Fruit fly (Drosophila melanogaster) whole organism, embryonic: ENCODE results near the gene pbl.

Experiments used
- Aef1 ChIP-seq: fragments of 200-800 bp; sonication (Bioruptor generic); IDR thresholded peaks from 3 replicates; pipeline ENCODE4 v1.3.6; 2022; ENCODE audit warnings: missing biosample characterization, missing genetic modification characterization
- Atf6 ChIP-seq: fragments of 200-800 bp; sonication (Bioruptor generic); IDR thresholded peaks from 2 replicates; pipeline ENCODE4 v1.3.6; 2022; ENCODE audit warnings: missing biosample characterization, missing genetic modification characterization
- BtbVII ChIP-seq: fragments of 200-800 bp; sonication (Bioruptor generic); optimal IDR thresholded peaks from 3 replicates; lab custom pipeline; 2017; ENCODE audit warnings: missing biosample characterization, mild to moderate bottlenecking, missing genetic modification characterization
- CG10462 ChIP-seq: fragments of 200-800 bp; sonication (Bioruptor generic); optimal IDR thresholded peaks from 2 replicates; lab custom pipeline; 2016; ENCODE audit warnings: missing biosample characterization, missing genetic modification characterization
- CG10543 ChIP-seq: fragments of 200-800 bp; sonication (Bioruptor generic); optimal IDR thresholded peaks from 3 replicates; lab custom pipeline; 2017; ENCODE audit warnings: missing biosample characterization, mild to moderate bottlenecking, missing genetic modification characterization, moderate library complexity
- CG11456 ChIP-seq: fragments of 200-800 bp; sonication (Bioruptor generic); IDR thresholded peaks from 3 replicates; pipeline ENCODE4 v1.3.6; 2022; ENCODE audit warnings: missing biosample characterization, missing genetic modification characterization
- CG11695 ChIP-seq: fragments of 200-800 bp; sonication (Bioruptor generic); IDR thresholded peaks from 3 replicates; pipeline ENCODE4 v1.3.6; 2022; ENCODE audit warnings: missing biosample characterization, missing genetic modification characterization
- CG12155 ChIP-seq: fragments of 200-800 bp; sonication (Bioruptor generic); optimal IDR thresholded peaks from 3 replicates; lab custom pipeline; 2016; ENCODE audit warnings: missing biosample characterization, missing genetic modification characterization
- CG12219 ChIP-seq: fragments of 200-800 bp; sonication (Bioruptor generic); optimal IDR thresholded peaks from 3 replicates; lab custom pipeline; 2018; ENCODE audit warnings: missing biosample characterization, mild to moderate bottlenecking, missing genetic modification characterization
- CG14965 ChIP-seq: fragments of 200-800 bp; sonication (Bioruptor generic); optimal IDR thresholded peaks from 2 replicates; lab custom pipeline; 2016; ENCODE audit warnings: missing biosample characterization, missing genetic modification characterization, borderline replicate concordance
- CG16815 ChIP-seq: fragments of 200-800 bp; sonication (Bioruptor generic); optimal IDR thresholded peaks from 3 replicates; lab custom pipeline; 2017; ENCODE audit warnings: missing biosample characterization, mild to moderate bottlenecking, missing genetic modification characterization
- CG16863 ChIP-seq: fragments of 200-800 bp; sonication (Bioruptor generic); optimal IDR thresholded peaks from 3 replicates; lab custom pipeline; 2016; ENCODE audit warnings: missing biosample characterization, missing genetic modification characterization
- CG17612 ChIP-seq: fragments of 200-800 bp; sonication (Bioruptor generic); IDR thresholded peaks from 2 replicates; pipeline ENCODE4 v1.3.6; 2022; ENCODE audit warnings: missing biosample characterization, missing genetic modification characterization
- CG17829 ChIP-seq: fragments of 200-800 bp; optimal IDR thresholded peaks from 2 replicates; lab custom pipeline; 2019; ENCODE audit warnings: missing biosample characterization, mild to moderate bottlenecking, missing genetic modification characterization, moderate library complexity
- CG18476 ChIP-seq: fragments of 200-800 bp; sonication (Bioruptor generic); optimal IDR thresholded peaks from 2 replicates; lab custom pipeline; 2016; ENCODE audit warnings: missing biosample characterization, mild to moderate bottlenecking, missing genetic modification characterization
- CG30431 ChIP-seq: fragments of 200-800 bp; sonication (Bioruptor generic); optimal IDR thresholded peaks from 2 replicates; lab custom pipeline; 2017; ENCODE audit warnings: missing biosample characterization, missing genetic modification characterization
- CG34422 ChIP-seq: fragments of 200-800 bp; sonication (Bioruptor generic); IDR thresholded peaks from 3 replicates; pipeline ENCODE4 v1.3.6; 2022; ENCODE audit warnings: missing biosample characterization, missing genetic modification characterization
- CG3726 ChIP-seq: fragments of 200-800 bp; sonication (Bioruptor generic); IDR thresholded peaks from 3 replicates; pipeline ENCODE4, ENCODE4 v1.3.6; 2022; ENCODE audit warnings: missing biosample characterization, missing genetic modification characterization
- CG6791 ChIP-seq: fragments of 200-800 bp; sonication (Bioruptor generic); IDR thresholded peaks from 3 replicates; pipeline ENCODE4 v1.3.6; 2022; ENCODE audit warnings: missing biosample characterization, missing genetic modification characterization; ENCODE audit not compliant: partially characterized antibody
- CG7556 ChIP-seq: fragments of 200-800 bp; sonication (Bioruptor generic); optimal IDR thresholded peaks from 2 replicates; lab custom pipeline; 2017; ENCODE audit warnings: missing biosample characterization, mild to moderate bottlenecking, missing genetic modification characterization
- Dad ChIP-seq: fragments of 200-800 bp; sonication (Bioruptor generic); optimal IDR thresholded peaks from 3 replicates; lab custom pipeline; 2016; ENCODE audit warnings: missing biosample characterization, missing genetic modification characterization
- Deaf1 ChIP-seq: fragments of 200-800 bp; optimal IDR thresholded peaks from 3 replicates; lab custom pipeline; 2019; ENCODE audit warnings: missing biosample characterization, mild to moderate bottlenecking, missing genetic modification characterization, moderate library complexity
- Drgx ChIP-seq: fragments of 200-800 bp; sonication (Bioruptor generic); IDR thresholded peaks from 2 replicates; pipeline ENCODE4 v1.3.6; 2022; ENCODE audit warnings: missing biosample characterization, missing genetic modification characterization
- Fer3 ChIP-seq: fragments of 200-800 bp; sonication (Bioruptor generic); optimal IDR thresholded peaks from 2 replicates; lab custom pipeline; 2018; ENCODE audit warnings: missing biosample characterization, mild to moderate bottlenecking, missing genetic modification characterization, moderate library complexity
- H2.0 ChIP-seq: fragments of 200-800 bp; sonication (Bioruptor generic); IDR thresholded peaks from 2 replicates; pipeline ENCODE4 v1.3.6; 2022; ENCODE audit warnings: missing biosample characterization, missing genetic modification characterization
- Hand ChIP-seq: fragments of 200-800 bp; sonication (Bioruptor generic); optimal IDR thresholded peaks from 2 replicates; lab custom pipeline; 2017; ENCODE audit warnings: mild to moderate bottlenecking, missing biosample characterization, missing genetic modification reagents, missing genetic modification characterization
- Hey ChIP-seq: fragments of 200-800 bp; sonication (Bioruptor generic); optimal IDR thresholded peaks from 3 replicates; lab custom pipeline; 2018; ENCODE audit warnings: missing biosample characterization, mild to moderate bottlenecking, missing genetic modification characterization
- Lim3 ChIP-seq: fragments of 200-800 bp; sonication (Bioruptor generic); IDR thresholded peaks from 2 replicates; pipeline ENCODE4 v1.3.6; 2022; ENCODE audit warnings: missing biosample characterization, missing genetic modification characterization
- NC2α ChIP-seq: fragments of 200-800 bp; sonication (Bioruptor generic); optimal IDR thresholded peaks from 2 replicates; lab custom pipeline; 2016; ENCODE audit warnings: missing biosample characterization, missing genetic modification characterization
- Opbp ChIP-seq: fragments of 200-800 bp; sonication (Bioruptor generic); IDR thresholded peaks from 3 replicates; pipeline ENCODE4 v1.3.6; 2022; ENCODE audit warnings: missing biosample characterization, missing genetic modification characterization; ENCODE audit not compliant: partially characterized antibody
- Rfx ChIP-seq: fragments of 200-800 bp; sonication (Bioruptor generic); IDR thresholded peaks from 2 replicates; pipeline ENCODE4 v1.3.6; 2022; ENCODE audit warnings: missing biosample characterization, missing genetic modification characterization
- Sox102F ChIP-seq: fragments of 200-800 bp; sonication (Bioruptor generic); optimal IDR thresholded peaks from 2 replicates; lab custom pipeline; 2018; ENCODE audit warnings: missing biosample characterization, mild to moderate bottlenecking, missing genetic modification characterization, moderate library complexity
- cad ChIP-seq: fragments of >200 bp; optimal IDR thresholded peaks from 2 replicates; lab custom pipeline; 2017; ENCODE audit warnings: missing biosample characterization, missing genetic modification characterization
- cwo ChIP-seq: fragments of 200-800 bp; sonication (Bioruptor generic); optimal IDR thresholded peaks from 3 replicates; lab custom pipeline; 2017; ENCODE audit warnings: missing biosample characterization, missing genetic modification characterization, mild to moderate bottlenecking, moderate library complexity, missing genetic modification reagents
- dimm ChIP-seq: fragments of 200-800 bp; sonication (Bioruptor generic); IDR thresholded peaks from 2 replicates; pipeline ENCODE4 v1.3.6; 2022; ENCODE audit warnings: missing biosample characterization, missing genetic modification characterization
- dmrt99B ChIP-seq: fragments of 200-800 bp; sonication (Bioruptor generic); optimal IDR thresholded peaks from 2 replicates; lab custom pipeline; 2018; ENCODE audit warnings: missing biosample characterization, mild to moderate bottlenecking, missing genetic modification characterization, moderate library complexity
- exex ChIP-seq: fragments of 200-800 bp; sonication (Bioruptor generic); optimal IDR thresholded peaks from 4 replicates; lab custom pipeline; 2018; ENCODE audit warnings: missing biosample characterization, mild to moderate bottlenecking, missing genetic modification characterization, moderate library complexity
- fd102C ChIP-seq: fragments of 200-800 bp; sonication (Bioruptor generic); optimal IDR thresholded peaks from 2 replicates; lab custom pipeline; 2018; ENCODE audit warnings: missing biosample characterization, mild to moderate bottlenecking, missing genetic modification characterization, moderate library complexity
- fd64A ChIP-seq: fragments of 200-800 bp; sonication (Bioruptor generic); optimal IDR thresholded peaks from 3 replicates; lab custom pipeline; 2018; ENCODE audit warnings: missing biosample characterization, mild to moderate bottlenecking, missing genetic modification characterization
- gce ChIP-seq: fragments of 200-800 bp; sonication (Bioruptor generic); IDR thresholded peaks from 3 replicates; pipeline ENCODE4 v1.3.6; 2022; ENCODE audit warnings: missing biosample characterization, missing genetic modification characterization
- ham ChIP-seq: fragments of 200-800 bp; sonication (Bioruptor generic); IDR thresholded peaks from 2 replicates; pipeline ENCODE4 v1.3.6; 2022; ENCODE audit warnings: missing biosample characterization, missing genetic modification characterization
- lilli ChIP-seq: fragments of 200-800 bp; sonication (Bioruptor generic); optimal IDR thresholded peaks from 3 replicates; lab custom pipeline; 2016; ENCODE audit warnings: missing biosample characterization, missing genetic modification characterization
- peb ChIP-seq: fragments of 200-800 bp; sonication (Bioruptor generic); IDR thresholded peaks from 2 replicates; pipeline ENCODE4 v1.3.6; 2022; ENCODE audit warnings: missing biosample characterization, missing genetic modification characterization
- ro ChIP-seq: fragments of 200-800 bp; sonication (Bioruptor generic); IDR thresholded peaks from 2 replicates; pipeline ENCODE4 v1.3.6; 2022; ENCODE audit warnings: missing biosample characterization, missing genetic modification characterization
- sc ChIP-seq, 3 experiments: fragments of >200 bp in 2 of 3; fragments of 200-800 bp in 1 of 3; sonication (Bioruptor generic) in 1 of 3; optimal IDR thresholded peaks; 2 replicates in 2 of 3; 3 replicates in 1 of 3; lab custom pipeline; 2017; ENCODE audit warnings: mild to moderate bottlenecking in 1 of 3, missing biosample characterization in 1 of 3, missing genetic modification characterization in 1 of 3, missing genetic modification reagents in 1 of 3
- schlank ChIP-seq: fragments of 200-800 bp; sonication (Bioruptor generic); optimal IDR thresholded peaks from 2 replicates; lab custom pipeline; 2018; ENCODE audit warnings: missing biosample characterization, mild to moderate bottlenecking, missing genetic modification characterization
- sim ChIP-seq: fragments of 200-800 bp; sonication (Bioruptor generic); IDR thresholded peaks from 2 replicates; pipeline ENCODE4 v1.3.6; 2022; ENCODE audit warnings: missing biosample characterization, missing genetic modification characterization
- sisA ChIP-seq: fragments of 200-800 bp; sonication (Bioruptor generic); IDR thresholded peaks from 2 replicates; pipeline ENCODE4 v1.3.6; 2022; ENCODE audit warnings: missing biosample characterization, missing genetic modification characterization
- wek ChIP-seq: fragments of 200-800 bp; sonication (Bioruptor generic); optimal IDR thresholded peaks from 3 replicates; lab custom pipeline; 2018; ENCODE audit warnings: missing biosample characterization, mild to moderate bottlenecking, missing genetic modification characterization, moderate library complexity

The pbl gene

dm6 chr3L:7867036-7867787 is 44.5 kb downstream of the pbl start, which contains the start of gene Pdp1 (continued):
- TF ChIP-seq lilli (GFP tag; lab: Kevin White, UChicago) (no peak), cwo (peak; percentile 98), Hand (no peak), Fer3 (tag; lab: Kevin White, UChicago) (no peak), dmrt99B (tag; lab: Kevin White, UChicago) (peak; percentile 35), Deaf1 (tag; lab: Kevin White, UChicago) (peak; percentile 51), CG12155 (GFP tag; lab: Kevin White, UChicago) (no peak), Dad (no peak), NC2α (GFP tag; lab: Kevin White, UChicago) (no peak), Lim3 (GFP tag; lab: Robert Waterston, UW) (no peak), H2.0 (GFP tag; lab: Robert Waterston, UW) (no peak), Drgx (GFP tag; lab: Robert Waterston, UW) (peak; percentile 65), peb (GFP tag; lab: Robert Waterston, UW) (no peak), dimm (no peak), sim (GFP tag; lab: Robert Waterston, UW) (no peak), CG12219 (GFP tag; lab: Kevin White, UChicago) (peak; percentile 13), CG30431 (GFP tag; lab: Kevin White, UChicago) (no peak), CG16815 (GFP tag; lab: Kevin White, UChicago) (no peak), Aef1 (GFP tag; lab: Robert Waterston, UW) (no peak), Opbp (GFP tag; lab: Robert Waterston, UW) (peak; percentile 46; the same call in 1 of the 3 replicates), CG34422 (peak; percentile 89; the same call in 2 of the 3 replicates), Rfx (GFP tag; lab: Robert Waterston, UW) (peak; percentile 48; the same call in 1 of the 2 replicates), gce (GFP tag; lab: Robert Waterston, UW) (peak; percentile 36; the same call in 1 of the 3 replicates), Sox102F (GFP tag; lab: Kevin White, UChicago) (no peak), wek (peak; percentile 24), sc (optimal IDR thresholded peaks at IDR 0.05; lab: Kevin White, UChicago) (no peak), sc (GFP tag; optimal IDR thresholded peaks at IDR 0.05; lab: Kevin White, UChicago) (peak; percentile 8), CG3726 (GFP tag; lab: Robert Waterston, UW) (no peak), CG6791 (GFP tag; lab: Robert Waterston, UW) (peak; percentile 65; the same call in 1 of the 3 replicates), CG10543 (peak; percentile 81), CG11695 (GFP tag; lab: Robert Waterston, UW) (no peak), Hey (tag; lab: Kevin White, UChicago) (peak; percentile 98), schlank (tag; lab: Kevin White, UChicago) (no peak), CG17612 (GFP tag; lab: Robert Waterston, UW) (no peak), CG7556 (GFP tag; lab: Kevin White, UChicago) (no peak), exex (tag; lab: Kevin White, UChicago) (peak; percentile 74), fd102C (GFP tag; lab: Kevin White, UChicago) (no peak), BtbVII (GFP tag; lab: Kevin White, UChicago) (peak; percentile 22), CG10462 (GFP tag; lab: Kevin White, UChicago) (no peak), sisA (GFP tag; lab: Robert Waterston, UW) (no peak), CG11456 (no peak; the same call in 2 of the 3 replicates), cad (GFP tag; lab: Kevin White, UChicago) (no peak), fd64A (no peak), CG16863 (GFP tag; lab: Kevin White, UChicago) (no peak), ham (no peak), CG14965 (GFP tag; lab: Kevin White, UChicago) (no peak), CG18476 (GFP tag; lab: Kevin White, UChicago) (no peak), CG17829 (tag; lab: Kevin White, UChicago) (peak; percentile 26), Atf6 (GFP tag; lab: Robert Waterston, UW) (no peak), ro (GFP tag; lab: Robert Waterston, UW) (no peak)
